Worm (Caenorhabditis elegans): ENCODE measurements around the gene evl-18.
A peak's percentile ranks its signal among the peaks of the same experiment; 100 is the strongest.

The evl-18 gene

ce11 chrIII:3709030-3709429, 25.8 kb downstream of the evl-18 start, which contains the start of gene alkb-8:
alkb-8 (plus strand) TSS chrIII:3709330.
- TF ChIP-seq ceh-6 (GFP tag; optimal IDR thresholded peaks at IDR 0.05) = no peak
- no peak for TF ChIP-seq odd-2 (tag; optimal IDR thresholded peaks at IDR 0.05)
- TF ChIP-seq ceh-45 (GFP tag; IDR thresholded peaks at IDR 0.05) = no peak
- TF ChIP-seq nhr-11 (tag; optimal IDR thresholded peaks at IDR 0.05) = no peak
- TF ChIP-seq elt-2 (tag; optimal IDR thresholded peaks at IDR 0.05) = no peak
- TF ChIP-seq ceh-2 (tag; optimal IDR thresholded peaks at IDR 0.05) = no peak
- no peak for TF ChIP-seq K02D7.2 (tag; optimal IDR thresholded peaks at IDR 0.05)
- TF ChIP-seq hlh-8 (tag; optimal IDR thresholded peaks at IDR 0.05) = no peak

ce11 chrIII:3706586-3706985, 28.3 kb downstream of the evl-18 start, which contains the start of gene dph-1:
dph-1 (plus strand) TSS chrIII:3706886.
- TF ChIP-seq gmeb-2 (tag; optimal IDR thresholded peaks at IDR 0.05) (no peak), unc-42 (tag; optimal IDR thresholded peaks at IDR 0.05) (no peak), sox-2 (GFP tag; IDR thresholded peaks at IDR 0.05) (no peak), npax-4 (tag; optimal IDR thresholded peaks at IDR 0.05) (no peak), pha-2 (tag; optimal IDR thresholded peaks at IDR 0.05) (no peak), lim-6 (tag; optimal IDR thresholded peaks at IDR 0.05) (no peak), ztf-16 (tag; optimal IDR thresholded peaks at IDR 0.05) (no peak), hlh-30 (tag; optimal IDR thresholded peaks at IDR 0.05; ENCODE audit: insufficient read depth) (no peak), C08G9.2 (tag; optimal IDR thresholded peaks at IDR 0.05) (no peak), ets-4 (tag; optimal IDR thresholded peaks at IDR 0.05) (no peak), C38D4.7 (GFP tag; optimal IDR thresholded peaks at IDR 0.05) (no peak), elt-4 (tag; optimal IDR thresholded peaks at IDR 0.05) (no peak), pqm-1 (tag; optimal IDR thresholded peaks at IDR 0.05) (no peak), ahr-1 (tag; optimal IDR thresholded peaks at IDR 0.05) (no peak), pag-3 (tag; optimal IDR thresholded peaks at IDR 0.05; ENCODE audit: borderline replicate concordance) (no peak), ttx-3 (tag; optimal IDR thresholded peaks at IDR 0.05) (no peak)

ce11 chrIII:3704967-3705366, 29.9 kb downstream of the evl-18 start, which contains the start of gene wdr-5.1:
wdr-5.1 (plus strand) TSS chrIII:3705285.
- TF ChIP-seq fkh-10 (GFP tag; optimal IDR thresholded peaks at IDR 0.05) (no peak), ceh-31 (tag; optimal IDR thresholded peaks at IDR 0.05) (no peak), hlh-30 (tag; optimal IDR thresholded peaks at IDR 0.05; ENCODE audit: insufficient read depth) (no peak), pha-2 (tag; optimal IDR thresholded peaks at IDR 0.05) (no peak), sox-2 (GFP tag; IDR thresholded peaks at IDR 0.05) (no peak), ahr-1 (tag; optimal IDR thresholded peaks at IDR 0.05) (no peak), lin-11 (tag; optimal IDR thresholded peaks at IDR 0.05) (no peak), K02D7.2 (tag; optimal IDR thresholded peaks at IDR 0.05) (no peak), tbx-7 (tag; optimal IDR thresholded peaks at IDR 0.05) (no peak), zip-5 (tag; optimal IDR thresholded peaks at IDR 0.05) (no peak), elt-2 (tag; optimal IDR thresholded peaks at IDR 0.05) (no peak), hlh-13 (GFP tag; optimal IDR thresholded peaks at IDR 0.05) (no peak), mec-3 (tag; optimal IDR thresholded peaks at IDR 0.05; ENCODE audit: borderline replicate concordance) (no peak), pqm-1 (tag; optimal IDR thresholded peaks at IDR 0.05) (no peak), gmeb-2 (tag; optimal IDR thresholded peaks at IDR 0.05) (no peak)

ce11 chrIII:3703397-3703796, 31.4 kb downstream of the evl-18 start, which contains the start of gene C14B1.3:
C14B1.3 (plus strand) TSS chrIII:3703564.
- TF ChIP-seq hlh-30 (tag; optimal IDR thresholded peaks at IDR 0.05; ENCODE audit: insufficient read depth) (peak; percentile 45), elt-2 (tag; optimal IDR thresholded peaks at IDR 0.05) (no peak)

- TF ChIP-seq pha-2 (tag; optimal IDR thresholded peaks at IDR 0.05) (no peak), tbx-2 (tag; optimal IDR thresholded peaks at IDR 0.05) (peak; percentile 34), F13H6.1 (tag; optimal IDR thresholded peaks at IDR 0.05) (no peak), nhr-11 (tag; optimal IDR thresholded peaks at IDR 0.05) (no peak), unc-3 (GFP tag; conservative IDR thresholded peaks at IDR 0.05) (no peak), unc-3 (tag; optimal IDR thresholded peaks at IDR 0.05) (no peak), C38D4.7 (GFP tag; optimal IDR thresholded peaks at IDR 0.05) (no peak), che-1 (tag; optimal IDR thresholded peaks at IDR 0.05) (no peak), nfya-1 (tag; optimal IDR thresholded peaks at IDR 0.05) (peak; percentile 56), fkh-6 (tag; optimal IDR thresholded peaks at IDR 0.05) (no peak), mec-3 (tag; optimal IDR thresholded peaks at IDR 0.05; ENCODE audit: borderline replicate concordance) (no peak), lin-11 (tag; optimal IDR thresholded peaks at IDR 0.05) (no peak), K02D7.2 (tag; optimal IDR thresholded peaks at IDR 0.05) (no peak), madf-2 (tag; optimal IDR thresholded peaks at IDR 0.05) (no peak), pha-4 (tag; optimal IDR thresholded peaks at IDR 0.05) (no peak), fkh-10 (GFP tag; optimal IDR thresholded peaks at IDR 0.05) (no peak), pag-3 (tag; optimal IDR thresholded peaks at IDR 0.05; ENCODE audit: borderline replicate concordance) (no peak), ceh-31 (tag; optimal IDR thresholded peaks at IDR 0.05) (peak; percentile 47), elt-2 (tag; optimal IDR thresholded peaks at IDR 0.05) (no peak), ahr-1 (tag; optimal IDR thresholded peaks at IDR 0.05) (no peak)
Measured at ce11 chrIII:3701411-3702310, 33.2 kb downstream of the evl-18 start, which contains the start of the genes pdi-1 and C14B1.2. pdi-1 (minus strand) TSS chrIII:3701461. C14B1.2 (plus strand) TSS chrIII:3702260.

Data from whole organism, late embryonic.